Worm (Caenorhabditis elegans): Measurements from ENCODE around the gene C03B8.3.

ce11 chrIII:7724433-7724832, 12.3 kb downstream of the C03B8.3 start:
- TF ChIP-seq ama-1 (optimal IDR thresholded peaks at IDR 0.05) = no peak
- no peak for TF ChIP-seq F13H6.1 (tag; optimal IDR thresholded peaks at IDR 0.05)
- TF ChIP-seq unc-42 (tag; optimal IDR thresholded peaks at IDR 0.05) = peak; percentile 25
- no peak for TF ChIP-seq mec-3 (tag; optimal IDR thresholded peaks at IDR 0.05; ENCODE audit: borderline replicate concordance)
- no peak for TF ChIP-seq ceh-9 (tag; optimal IDR thresholded peaks at IDR 0.05)
- TF ChIP-seq pha-4 (tag; optimal IDR thresholded peaks at IDR 0.05) = no peak
- no peak for TF ChIP-seq zip-5 (tag; optimal IDR thresholded peaks at IDR 0.05)
- TF ChIP-seq gmeb-2 (tag; optimal IDR thresholded peaks at IDR 0.05) = no peak
- TF ChIP-seq fkh-10 (GFP tag; optimal IDR thresholded peaks at IDR 0.05) = no peak
- no peak for TF ChIP-seq ets-4 (tag; optimal IDR thresholded peaks at IDR 0.05)
- no peak for TF ChIP-seq T23F11.4 (GFP tag; optimal IDR thresholded peaks at IDR 0.05)
- TF ChIP-seq tbx-2 (tag; optimal IDR thresholded peaks at IDR 0.05) = no peak
- TF ChIP-seq rnt-1 (tag; optimal IDR thresholded peaks at IDR 0.05) = no peak
- no peak for TF ChIP-seq K09A11.1 (tag; optimal IDR thresholded peaks at IDR 0.05; ENCODE audit: insufficient read depth)
